Worm (Caenorhabditis elegans) whole organism, young adult: Measurements from ENCODE around the gene mut-14.

Experiments
- B0035.1 ChIP-seq: sonication (generic microtip); optimal IDR thresholded peaks from 2 replicates; lab custom pipeline; 2016; ENCODE audit warnings: missing genetic modification characterization, mild to moderate bottlenecking, missing compliant biosample characterization, missing genotype, missing genetic modification reagents
- C17E4.6 ChIP-seq: fragments of 200-800 bp; sonication (Bioruptor generic); IDR thresholded peaks from 2 replicates; pipeline ENCODE4 v1.3.6; 2022; ENCODE audit warnings: missing genetic modification reagents, missing genetic modification characterization, missing compliant biosample characterization
- F33H1.4 ChIP-seq: fragments of 200-800 bp; sonication (Bioruptor generic); IDR thresholded peaks from 2 replicates; pipeline ENCODE4 v1.3.6; 2022; ENCODE audit warnings: missing genetic modification reagents, missing genetic modification characterization, missing compliant biosample characterization
- F39B2.1 ChIP-seq: fragments of 200-800 bp; sonication (Bioruptor generic); IDR thresholded peaks from 2 replicates; pipeline ENCODE4 v1.3.6; 2022; ENCODE audit warnings: missing genetic modification reagents, missing genetic modification characterization, missing compliant biosample characterization
- F57A8.1 ChIP-seq: fragments of 200-800 bp; sonication (Bioruptor generic); optimal IDR thresholded peaks from 2 replicates; lab custom pipeline; 2018; ENCODE audit warnings: mild to moderate bottlenecking, missing genetic modification characterization, moderate library complexity, missing compliant biosample characterization
- K12H6.12 ChIP-seq: fragments of 200-800 bp; sonication (Bioruptor generic); optimal IDR thresholded peaks from 2 replicates; lab custom pipeline; 2018; ENCODE audit warnings: mild to moderate bottlenecking, missing genetic modification characterization, missing compliant biosample characterization
- T26A5.8 ChIP-seq: sonication (generic microtip); optimal IDR thresholded peaks from 2 replicates; lab custom pipeline; 2016; ENCODE audit warnings: missing genetic modification characterization, missing compliant biosample characterization
- Y53F4B.3 ChIP-seq: fragments of 200-800 bp; sonication (Bioruptor generic); IDR thresholded peaks from 2 replicates; pipeline ENCODE4 v1.3.6; 2022; ENCODE audit warnings: missing genetic modification reagents, missing genetic modification characterization, missing compliant biosample characterization
- Y56A3A.18 ChIP-seq: fragments of 200-800 bp; sonication (Bioruptor generic); IDR thresholded peaks from 2 replicates; pipeline ENCODE4 v1.3.6; 2022; ENCODE audit warnings: missing genetic modification reagents, missing genetic modification characterization, missing compliant biosample characterization
- Y67H2A.10 ChIP-seq: fragments of 200-800 bp; sonication (Bioruptor generic); conservative IDR thresholded peaks from 2 replicates; pipeline ENCODE4 v1.3.6; 2022; ENCODE audit warnings: missing genetic modification reagents, missing genetic modification characterization, missing compliant biosample characterization
- Y79H2A.3 ChIP-seq: fragments of 200-800 bp; sonication (Bioruptor generic); conservative IDR thresholded peaks from 2 replicates; pipeline ENCODE4 v1.3.6; 2022; ENCODE audit warnings: missing genetic modification reagents, missing genetic modification characterization, missing compliant biosample characterization
- Y95B8A.8 ChIP-seq: fragments of 200-800 bp; sonication (Bioruptor generic); IDR thresholded peaks from 2 replicates; pipeline ENCODE4 v1.3.6; 2022; ENCODE audit warnings: missing genetic modification reagents, missing genetic modification characterization, missing compliant biosample characterization
- aptf-3 ChIP-seq: fragments of 200-800 bp; sonication (Bioruptor generic); IDR thresholded peaks from 2 replicates; pipeline ENCODE4 v1.3.6; 2022; ENCODE audit warnings: missing genetic modification characterization, missing compliant biosample characterization
- attf-3 ChIP-seq: fragments of 200-800 bp; sonication (Bioruptor generic); conservative IDR thresholded peaks from 2 replicates; pipeline ENCODE4 v1.3.6; 2022; ENCODE audit warnings: missing genetic modification reagents, missing genetic modification characterization, missing compliant biosample characterization
- ceh-40 ChIP-seq: fragments of 200-800 bp; sonication (Bioruptor generic); IDR thresholded peaks from 2 replicates; pipeline ENCODE4 v1.3.6; 2022; ENCODE audit warnings: missing genetic modification characterization, missing compliant biosample characterization
- ceh-79 ChIP-seq: sonication (generic microtip); optimal IDR thresholded peaks from 2 replicates; lab custom pipeline; 2017; ENCODE audit warnings: mild to moderate bottlenecking, missing genetic modification characterization, missing compliant biosample characterization
- ceh-91 ChIP-seq: fragments of 200-800 bp; sonication (Bioruptor generic); IDR thresholded peaks from 2 replicates; pipeline ENCODE4 v1.3.6; 2022; ENCODE audit warnings: missing genetic modification reagents, missing genetic modification characterization, missing compliant biosample characterization
- dpff-1 ChIP-seq: sonication (generic microtip); optimal IDR thresholded peaks from 2 replicates; lab custom pipeline; 2017; ENCODE audit warnings: mild to moderate bottlenecking, missing genetic modification characterization, missing compliant biosample characterization
- dpl-1 ChIP-seq: fragments of 150-350 bp; optimal IDR thresholded peaks from 2 replicates; lab custom pipeline; 2014; ENCODE audit warnings: missing biosample characterization, missing genetic modification reagents, missing genetic modification characterization
- ekl-4 ChIP-seq: fragments of 200-800 bp; sonication (Bioruptor generic); IDR thresholded peaks from 2 replicates; pipeline ENCODE4 v1.3.6; 2022; ENCODE audit warnings: missing genetic modification reagents, missing genetic modification characterization, missing compliant biosample characterization
- hlh-12 ChIP-seq: sonication (generic microtip); optimal IDR thresholded peaks from 2 replicates; lab custom pipeline; 2016; ENCODE audit warnings: missing genetic modification characterization, missing compliant biosample characterization
- hrde-1 ChIP-seq: sonication (generic microtip); optimal IDR thresholded peaks from 2 replicates; lab custom pipeline; 2016; ENCODE audit warnings: missing genetic modification characterization, mild to moderate bottlenecking, missing compliant biosample characterization, moderate library complexity, missing genotype, missing genetic modification reagents, borderline replicate concordance
- lin-35 ChIP-seq, 3 experiments: fragments of 150-350 bp in 2 of 3; sonication (generic microtip) in 1 of 3; optimal IDR thresholded peaks; 2 replicates each; lab custom pipeline; 2014 to 2018; ENCODE audit warnings: missing biosample characterization in 3 of 3, missing genetic modification characterization in 3 of 3, missing genetic modification reagents in 3 of 3
- lir-1 ChIP-seq: fragments of 200-800 bp; sonication (Bioruptor generic); conservative IDR thresholded peaks from 2 replicates; pipeline ENCODE4 v1.3.6; 2022; ENCODE audit warnings: missing genetic modification reagents, missing genetic modification characterization, missing compliant biosample characterization
- lsy-27 ChIP-seq: sonication (generic microtip); optimal IDR thresholded peaks from 2 replicates; lab custom pipeline; 2017; ENCODE audit warnings: missing genetic modification characterization, mild to moderate bottlenecking, missing compliant biosample characterization, antibody characterized with exemption, missing genotype, borderline replicate concordance; ENCODE audit not compliant: insufficient read depth
- madf-3 ChIP-seq: fragments of 200-800 bp; sonication (Bioruptor generic); IDR thresholded peaks from 2 replicates; pipeline ENCODE4 v1.3.6; 2022; ENCODE audit warnings: missing genetic modification reagents, missing genetic modification characterization, missing compliant biosample characterization
- madf-8 ChIP-seq: fragments of 200-800 bp; sonication (Bioruptor generic); conservative IDR thresholded peaks from 2 replicates; pipeline ENCODE4 v1.3.6; 2022; ENCODE audit warnings: missing genetic modification reagents, missing genetic modification characterization, missing compliant biosample characterization
- mxl-1 ChIP-seq: sonication (generic microtip); optimal IDR thresholded peaks from 2 replicates; lab custom pipeline; 2016; ENCODE audit warnings: missing genetic modification characterization, missing compliant biosample characterization
- nfyb-1 ChIP-seq: fragments of 200-800 bp; sonication (Bioruptor generic); IDR thresholded peaks from 2 replicates; pipeline ENCODE4 v1.3.6; 2022; ENCODE audit warnings: missing genetic modification reagents, missing genetic modification characterization, missing compliant biosample characterization
- nhr-80 ChIP-seq: sonication (generic microtip); optimal IDR thresholded peaks from 2 replicates; lab custom pipeline; 2016; ENCODE audit warnings: missing genetic modification characterization, missing compliant biosample characterization
- pha-4 ChIP-seq: fragments of 150-350 bp; sonication (generic microtip); optimal IDR thresholded peaks from 2 replicates; lab custom pipeline; 2014; ENCODE audit warnings: missing biosample characterization, missing genetic modification reagents, missing genetic modification characterization
- repo-1 ChIP-seq: sonication (generic microtip); optimal IDR thresholded peaks from 2 replicates; lab custom pipeline; 2017; ENCODE audit warnings: mild to moderate bottlenecking, missing genetic modification characterization, missing compliant biosample characterization
- rpc-1 ChIP-seq, 2 experiments: fragments of 150-350 bp in 1 of 2; sonication (generic microtip) in 1 of 2; optimal IDR thresholded peaks; 2 replicates each; lab custom pipeline; 2014 to 2018; ENCODE audit warnings: missing biosample characterization in 1 of 2, missing genetic modification characterization in 1 of 2, missing genetic modification reagents in 1 of 2, missing genotype in 1 of 2
- sdz-38 ChIP-seq: sonication (generic microtip); optimal IDR thresholded peaks from 2 replicates; lab custom pipeline; 2016; ENCODE audit warnings: missing genotype, missing genetic modification characterization, missing compliant biosample characterization
- snpc-1.1 ChIP-seq: sonication (generic microtip); optimal IDR thresholded peaks from 2 replicates; lab custom pipeline; 2017; ENCODE audit warnings: missing genetic modification characterization, mild to moderate bottlenecking, missing compliant biosample characterization, antibody characterized with exemption, moderate library complexity, missing genotype, missing genetic modification reagents; ENCODE audit not compliant: insufficient read depth
- snpc-1.3 ChIP-seq: sonication (generic microtip); optimal IDR thresholded peaks from 2 replicates; lab custom pipeline; 2017; ENCODE audit warnings: missing genetic modification characterization, mild to moderate bottlenecking, missing compliant biosample characterization, antibody characterized with exemption, moderate library complexity, missing genotype, missing genetic modification reagents; ENCODE audit not compliant: insufficient read depth
- tlf-1 ChIP-seq: fragments of 200-800 bp; sonication (Bioruptor generic); optimal IDR thresholded peaks from 2 replicates; lab custom pipeline; 2018; ENCODE audit warnings: mild to moderate bottlenecking, missing genetic modification characterization, missing compliant biosample characterization
- unc-130 ChIP-seq: sonication (generic microtip); optimal IDR thresholded peaks from 2 replicates; lab custom pipeline; 2016; ENCODE audit warnings: missing genetic modification reagents, missing genetic modification characterization, missing compliant biosample characterization
- xnd-1 ChIP-seq: sonication (generic microtip); optimal IDR thresholded peaks from 2 replicates; lab custom pipeline; 2016; ENCODE audit warnings: missing genotype, missing genetic modification reagents, missing genetic modification characterization, missing compliant biosample characterization
- zim-3 ChIP-seq: sonication (generic microtip); optimal IDR thresholded peaks from 2 replicates; lab custom pipeline; 2017; ENCODE audit warnings: mild to moderate bottlenecking, missing genetic modification characterization, moderate library complexity, missing compliant biosample characterization

mut-14 gene

DNA sequence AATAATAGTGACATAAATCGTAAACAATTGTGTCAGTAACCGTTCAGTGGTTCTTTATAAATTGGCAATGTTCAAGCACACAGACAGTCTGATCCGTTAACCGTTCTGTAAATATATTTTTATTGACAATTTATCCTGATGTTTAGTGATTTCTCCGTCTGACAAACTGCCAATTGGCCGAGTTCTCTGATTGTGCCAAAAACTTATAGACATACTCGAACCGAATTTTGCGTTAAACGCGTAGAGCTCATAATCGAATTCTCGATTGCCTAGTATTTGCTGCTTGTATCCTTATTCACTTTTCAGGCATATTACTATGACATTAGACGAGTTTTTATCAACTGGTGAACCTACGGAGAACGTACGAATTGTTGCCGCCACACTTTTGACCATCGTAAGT, 16.3 kb downstream of the mut-14 start, which contains the start of gene srx-117:
Gene srx-117, plus strand, starts transcription at position 301 of the 400 bp plus-strand sequence.
- no peak for TF ChIP-seq dpl-1 (GFP tag; lab: Kevin White, UChicago)
- TF ChIP-seq B0035.1 (tag; lab: Kevin White, UChicago), result no peak
- no peak for TF ChIP-seq lsy-27
- TF ChIP-seq Y53F4B.3 (GFP tag; lab: Robert Waterston, UW), result no peak
- TF ChIP-seq Y67H2A.10 (GFP tag; lab: Robert Waterston, UW), result no peak
- no peak for TF ChIP-seq lin-35 (GFP tag; optimal IDR thresholded peaks at IDR 0.05; lab: Kevin White, UChicago)
- TF ChIP-seq pha-4 (tag; lab: Kevin White, UChicago), result no peak
- no peak for TF ChIP-seq Y95B8A.8 (GFP tag; lab: Robert Waterston, UW)
- TF ChIP-seq ceh-91, result no peak
- TF ChIP-seq F57A8.1, result no peak
- TF ChIP-seq lir-1 (GFP tag; lab: Robert Waterston, UW), result no peak
- no peak for TF ChIP-seq aptf-3 (GFP tag; lab: Robert Waterston, UW)
- TF ChIP-seq T26A5.8, result no peak

DNA sequence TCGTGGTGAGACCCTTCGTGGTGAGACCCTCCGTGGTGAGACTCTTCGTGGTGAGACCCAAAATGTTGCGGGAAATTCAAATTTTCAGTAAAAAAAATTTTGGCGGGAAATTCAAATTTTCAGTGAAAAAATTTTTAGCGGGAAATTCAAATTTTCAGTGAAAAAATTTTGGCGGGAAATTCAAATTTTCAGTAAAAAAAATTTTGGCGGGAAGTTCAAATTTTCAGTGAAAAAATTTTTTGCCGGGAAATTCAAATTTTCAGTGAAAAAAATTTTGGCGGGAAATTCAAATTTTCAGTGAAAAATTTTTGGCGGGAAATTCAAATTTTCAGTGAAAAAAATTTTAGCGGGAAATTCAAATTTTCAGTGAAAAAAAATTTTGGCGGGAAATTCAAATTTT, 20.4 kb downstream of the mut-14 start:
- TF ChIP-seq madf-8 (GFP tag; lab: Robert Waterston, UW) (0 out of 2 replicates have a peak, but pooled peaks have one; percentile 29), ceh-91 (peak; percentile 39; the same call in 1 of the 2 replicates), F33H1.4 (GFP tag; lab: Robert Waterston, UW) (peak; percentile 66)

DNA sequence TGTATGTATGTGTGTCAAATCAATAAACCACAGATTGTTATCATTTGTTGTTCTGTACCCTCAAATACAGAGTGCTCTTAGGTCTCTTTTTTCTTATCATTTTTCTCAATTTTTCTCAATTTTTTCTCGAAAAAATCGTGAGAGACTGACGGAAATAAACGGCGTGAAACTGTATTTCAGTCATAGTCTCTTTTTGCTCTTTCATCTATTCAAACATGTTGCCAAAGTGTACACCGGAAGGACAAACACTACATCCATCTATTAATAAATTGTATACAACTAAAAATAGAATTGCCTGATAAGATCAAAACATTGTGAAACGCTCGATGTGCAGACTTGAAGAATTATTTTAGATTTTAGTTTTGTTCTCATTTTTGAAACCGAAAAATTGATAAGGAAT, 26.1 kb downstream of the mut-14 start:
- no peak for TF ChIP-seq Y79H2A.3 (GFP tag; lab: Robert Waterston, UW)
- peak; percentile 38 for TF ChIP-seq nhr-80 (tag; lab: Kevin White, UChicago)

DNA sequence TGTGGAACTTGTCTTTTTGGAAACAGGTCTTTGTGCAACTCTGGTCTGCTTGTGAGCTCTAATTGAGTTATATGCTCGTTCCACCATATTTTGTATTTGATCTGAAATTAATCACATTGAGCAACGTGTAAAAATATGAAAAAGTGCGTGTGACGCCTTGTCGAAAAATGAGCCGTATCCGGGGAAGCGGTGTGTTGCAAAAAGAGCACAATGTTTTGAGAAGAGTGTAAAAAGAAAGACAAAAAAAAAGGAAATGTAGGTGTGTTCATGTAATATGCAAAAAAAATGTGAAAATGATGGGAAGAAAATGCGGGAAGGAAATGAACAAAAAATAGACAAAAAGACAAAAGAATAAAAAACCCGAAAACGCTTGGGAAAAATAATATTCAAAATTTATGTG, 29.7 kb downstream of the mut-14 start, which contains the start of gene acy-4:
Gene acy-4, minus strand, starts transcription at position 101 of the 400 bp plus-strand sequence.
- no peak for TF ChIP-seq sdz-38
- TF ChIP-seq tlf-1 (GFP tag; lab: Kevin White, UChicago), result no peak
- TF ChIP-seq B0035.1 (tag; lab: Kevin White, UChicago), result no peak
- TF ChIP-seq ceh-40 (GFP tag; lab: Robert Waterston, UW), result no peak
- TF ChIP-seq hrde-1 (tag; lab: Kevin White, UChicago), result no peak
- TF ChIP-seq Y56A3A.18 (GFP tag; lab: Robert Waterston, UW), result no peak
- no peak for TF ChIP-seq mxl-1 (tag; lab: Kevin White, UChicago)
- no peak for TF ChIP-seq Y67H2A.10 (GFP tag; lab: Robert Waterston, UW)
- no peak for TF ChIP-seq rpc-1 (optimal IDR thresholded peaks at IDR 0.05; lab: Kevin White, UChicago)
- TF ChIP-seq rpc-1 (tag; optimal IDR thresholded peaks at IDR 0.05; lab: Kevin White, UChicago), result no peak
- no peak for TF ChIP-seq K12H6.12 (tag; lab: Kevin White, UChicago)

DNA sequence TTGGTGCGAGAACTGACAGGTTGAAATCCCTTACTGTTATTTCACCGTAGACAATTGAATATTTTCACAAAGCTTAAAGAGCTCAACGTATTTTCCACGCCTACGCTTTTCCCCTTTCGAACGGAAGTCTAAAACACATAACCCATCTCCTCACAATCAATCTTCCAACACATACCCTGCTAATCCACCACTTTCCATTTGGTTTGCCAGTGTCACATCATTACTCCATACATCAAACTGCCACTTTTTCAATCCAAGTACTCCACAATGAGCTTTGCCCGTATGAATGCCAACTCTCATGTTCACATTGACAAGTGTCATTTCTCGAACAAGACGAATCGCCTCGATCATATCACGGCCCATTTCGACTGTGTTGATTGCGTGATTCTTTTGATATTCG, 32.5 kb downstream of the mut-14 start:
- TF ChIP-seq madf-3 (GFP tag; lab: Robert Waterston, UW), result no peak
- peak; percentile 17 for TF ChIP-seq K12H6.12 (tag; lab: Kevin White, UChicago)
- no peak for TF ChIP-seq hlh-12
- TF ChIP-seq, all 124 proteins: peak for 1

DNA sequence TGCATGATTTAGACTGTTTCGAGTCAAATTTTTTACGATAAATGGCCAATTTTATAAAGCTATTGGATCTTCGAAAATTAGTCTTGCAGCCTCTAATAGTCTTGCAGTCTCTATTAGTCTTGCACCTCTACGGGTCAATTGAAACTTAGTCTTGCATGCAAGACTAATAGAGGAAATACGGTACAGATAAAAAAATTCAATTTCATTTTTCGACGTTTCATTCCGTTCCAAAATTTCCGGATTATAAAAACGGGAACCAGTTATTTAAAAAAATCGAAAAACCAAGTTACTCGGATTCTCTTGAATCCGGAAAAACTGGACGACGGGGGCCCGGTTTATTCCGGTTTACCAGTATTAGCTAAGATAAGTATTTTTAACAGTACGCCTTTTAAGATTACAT, 39.1 kb downstream of the mut-14 start, which contains the start of gene M03E7.1:
Gene M03E7.1, plus strand, starts transcription at position 301 of the 400 bp plus-strand sequence.
- TF ChIP-seq attf-3 (GFP tag; lab: Robert Waterston, UW) (no peak), zim-3 (tag; lab: Kevin White, UChicago) (no peak), repo-1 (no peak), unc-130 (GFP tag; lab: Kevin White, UChicago) (no peak), F39B2.1 (no peak), dpff-1 (tag; lab: Kevin White, UChicago) (no peak), snpc-1.3 (tag; lab: Kevin White, UChicago) (no peak), mxl-1 (tag; lab: Kevin White, UChicago) (no peak), snpc-1.1 (tag; lab: Kevin White, UChicago) (no peak), ceh-79 (tag; lab: Kevin White, UChicago) (no peak), ekl-4 (GFP tag; lab: Robert Waterston, UW) (no peak), Y79H2A.3 (GFP tag; lab: Robert Waterston, UW) (no peak), nfyb-1 (GFP tag; lab: Robert Waterston, UW) (no peak), C17E4.6 (no peak), xnd-1 (tag; lab: Kevin White, UChicago) (no peak)
